Fruit fly (Drosophila melanogaster) whole organism, embryonic: Measurements from ENCODE around the gene CG4537.
A peak's percentile ranks its signal among the peaks of the same experiment; 100 is the strongest.

Experiments used
- BEAF-32 ChIP-seq: fragments of 200-800 bp; sonication (Bioruptor generic); optimal IDR thresholded peaks from 3 replicates; lab custom pipeline; 2017; ENCODE audit warnings: missing biosample characterization, missing genetic modification characterization, mild to moderate bottlenecking, moderate library complexity, missing genetic modification reagents
- CG10267 ChIP-seq: fragments of 200-800 bp; sonication (Bioruptor generic); optimal IDR thresholded peaks from 2 replicates; lab custom pipeline; 2018; ENCODE audit warnings: missing biosample characterization, mild to moderate bottlenecking, missing genetic modification characterization, moderate library complexity
- CG11247 ChIP-seq: fragments of 200-800 bp; sonication (Bioruptor generic); IDR thresholded peaks from 2 replicates; pipeline ENCODE4 v1.3.6; 2022; ENCODE audit warnings: missing biosample characterization, missing genetic modification characterization
- CG11504 ChIP-seq: fragments of 200-800 bp; sonication (Bioruptor generic); optimal IDR thresholded peaks from 3 replicates; lab custom pipeline; 2019; ENCODE audit warnings: missing biosample characterization, mild to moderate bottlenecking, missing genetic modification characterization, moderate library complexity
- CG12155 ChIP-seq: fragments of 200-800 bp; sonication (Bioruptor generic); optimal IDR thresholded peaks from 3 replicates; lab custom pipeline; 2016; ENCODE audit warnings: missing biosample characterization, missing genetic modification characterization
- CG12659 ChIP-seq: fragments of 200-800 bp; sonication (Bioruptor generic); optimal IDR thresholded peaks from 3 replicates; lab custom pipeline; 2017; ENCODE audit warnings: mild to moderate bottlenecking, missing biosample characterization, missing genetic modification reagents, missing genetic modification characterization
- CG15514 ChIP-seq: fragments of 200-800 bp; sonication (Bioruptor generic); optimal IDR thresholded peaks from 3 replicates; lab custom pipeline; 2017; ENCODE audit warnings: missing biosample characterization, missing genetic modification characterization, mild to moderate bottlenecking, moderate library complexity, missing genetic modification reagents
- CG16813 ChIP-seq: fragments of 200-800 bp; sonication (Bioruptor generic); IDR thresholded peaks from 3 replicates; pipeline ENCODE4 v1.3.6; 2022; ENCODE audit warnings: missing biosample characterization, missing genetic modification characterization; ENCODE audit not compliant: partially characterized antibody
- CG17361 ChIP-seq: fragments of 200-800 bp; sonication (Bioruptor generic); IDR thresholded peaks from 3 replicates; pipeline ENCODE4 v1.3.6; 2022; ENCODE audit warnings: missing biosample characterization, missing genetic modification characterization
- CG2116 ChIP-seq: fragments of 200-800 bp; sonication (Bioruptor generic); optimal IDR thresholded peaks from 3 replicates; lab custom pipeline; 2018; ENCODE audit warnings: missing biosample characterization, mild to moderate bottlenecking, missing genetic modification characterization
- CG2120 ChIP-seq: fragments of 200-800 bp; sonication (Bioruptor generic); optimal IDR thresholded peaks from 3 replicates; lab custom pipeline; 2016; ENCODE audit warnings: missing biosample characterization, missing genetic modification characterization
- CG2678 ChIP-seq: fragments of 200-800 bp; sonication (Bioruptor generic); optimal IDR thresholded peaks from 3 replicates; lab custom pipeline; 2019; ENCODE audit warnings: missing biosample characterization, mild to moderate bottlenecking, missing genetic modification characterization, moderate library complexity
- CG2712 ChIP-seq: fragments of 200-800 bp; optimal IDR thresholded peaks from 3 replicates; lab custom pipeline; 2019; ENCODE audit warnings: missing biosample characterization, mild to moderate bottlenecking, missing genetic modification characterization, moderate library complexity
- CG3995 ChIP-seq: fragments of 200-800 bp; sonication (Bioruptor generic); optimal IDR thresholded peaks from 3 replicates; lab custom pipeline; 2016; ENCODE audit warnings: missing biosample characterization, missing genetic modification characterization
- CG4424 ChIP-seq: fragments of 200-800 bp; sonication (Bioruptor generic); optimal IDR thresholded peaks from 3 replicates; lab custom pipeline; 2016; ENCODE audit warnings: missing biosample characterization, missing genetic modification characterization
- D19A ChIP-seq: fragments of 200-800 bp; optimal IDR thresholded peaks from 3 replicates; lab custom pipeline; 2019; ENCODE audit warnings: missing biosample characterization, mild to moderate bottlenecking, missing genetic modification characterization, moderate library complexity
- Dref ChIP-seq: fragments of 200-800 bp; sonication (Bioruptor generic); IDR thresholded peaks from 2 replicates; pipeline ENCODE4 v1.3.6; 2022; ENCODE audit warnings: missing biosample characterization, missing genetic modification characterization
- Ets65A ChIP-seq: fragments of 200-800 bp; sonication (Bioruptor generic); peaks from one replicate; lab custom pipeline; 2016; ENCODE audit warnings: missing biosample characterization, missing genetic modification characterization
- Ets97D ChIP-seq: fragments of 200-800 bp; sonication (Bioruptor generic); optimal IDR thresholded peaks from 3 replicates; lab custom pipeline; 2016; ENCODE audit warnings: missing biosample characterization, missing genetic modification characterization
- Gug ChIP-seq: fragments of 200-800 bp; sonication (Bioruptor generic); IDR thresholded peaks from 4 replicates; pipeline ENCODE4 v1.3.6; 2022; ENCODE audit warnings: missing biosample characterization, missing genetic modification characterization
- Lhr ChIP-seq: fragments of 200-800 bp; sonication (Bioruptor generic); optimal IDR thresholded peaks from 3 replicates; lab custom pipeline; 2017; ENCODE audit warnings: mild to moderate bottlenecking, missing biosample characterization, missing genetic modification reagents, missing genetic modification characterization
- Lim3 ChIP-seq: fragments of 200-800 bp; sonication (Bioruptor generic); IDR thresholded peaks from 2 replicates; pipeline ENCODE4 v1.3.6; 2022; ENCODE audit warnings: missing biosample characterization, missing genetic modification characterization
- MBD-R2 ChIP-seq: fragments of 200-800 bp; sonication (Bioruptor generic); IDR thresholded peaks from 2 replicates; pipeline ENCODE4 v1.3.6; 2022; ENCODE audit warnings: missing biosample characterization, missing genetic modification characterization
- Max ChIP-seq: fragments of 200-800 bp; sonication (Bioruptor generic); optimal IDR thresholded peaks from 2 replicates; lab custom pipeline; 2016; ENCODE audit warnings: missing biosample characterization, mild to moderate bottlenecking, missing genetic modification characterization
- Med ChIP-seq: fragments of 200-800 bp; sonication (Bioruptor generic); peaks from one replicate; lab custom pipeline; 2016; ENCODE audit warnings: missing biosample characterization, missing genetic modification characterization, mild to moderate bottlenecking, inconsistent platforms, moderate library complexity
- Pdp1 ChIP-seq, 2 experiments: fragments of 200-800 bp; sonication (Bioruptor generic); optimal IDR thresholded peaks; 3 replicates each; lab custom pipeline; 2016; ENCODE audit warnings: missing biosample characterization in 2 of 2, missing genetic modification characterization in 2 of 2, mild to moderate bottlenecking in 1 of 2, moderate library complexity in 1 of 2
- Rfx ChIP-seq: fragments of 200-800 bp; sonication (Bioruptor generic); IDR thresholded peaks from 2 replicates; pipeline ENCODE4 v1.3.6; 2022; ENCODE audit warnings: missing biosample characterization, missing genetic modification characterization
- Sin3A ChIP-seq: fragments of >200 bp; optimal IDR thresholded peaks from 2 replicates; lab custom pipeline; 2018
- YL-1 ChIP-seq: fragments of 200-800 bp; sonication (Bioruptor generic); optimal IDR thresholded peaks from 3 replicates; lab custom pipeline; 2017; ENCODE audit warnings: missing biosample characterization, mild to moderate bottlenecking, missing genetic modification characterization
- bbx ChIP-seq: fragments of 200-800 bp; sonication (Bioruptor generic); IDR thresholded peaks from 2 replicates; pipeline ENCODE4 v1.3.6; 2022; ENCODE audit warnings: missing biosample characterization, missing genetic modification characterization; ENCODE audit not compliant: partially characterized antibody
- bigmax ChIP-seq: fragments of 200-800 bp; sonication (Bioruptor generic); optimal IDR thresholded peaks from 2 replicates; lab custom pipeline; 2018; ENCODE audit warnings: missing biosample characterization, mild to moderate bottlenecking, missing genetic modification characterization
- btn ChIP-seq: fragments of 200-800 bp; sonication (Bioruptor generic); optimal IDR thresholded peaks from 2 replicates; lab custom pipeline; 2016; ENCODE audit warnings: missing biosample characterization, missing genetic modification characterization
- cg ChIP-seq: fragments of 200-800 bp; sonication (Bioruptor generic); optimal IDR thresholded peaks from 3 replicates; lab custom pipeline; 2019; ENCODE audit warnings: missing biosample characterization, mild to moderate bottlenecking, missing genetic modification characterization, moderate library complexity
- da ChIP-seq: fragments of 200-800 bp; sonication (Bioruptor generic); optimal IDR thresholded peaks from 2 replicates; lab custom pipeline; 2016; ENCODE audit warnings: missing biosample characterization, missing genetic modification characterization
- exex ChIP-seq: fragments of 200-800 bp; sonication (Bioruptor generic); optimal IDR thresholded peaks from 4 replicates; lab custom pipeline; 2018; ENCODE audit warnings: missing biosample characterization, mild to moderate bottlenecking, missing genetic modification characterization, moderate library complexity
- fru ChIP-seq: fragments of >200 bp; optimal IDR thresholded peaks from 2 replicates; lab custom pipeline; 2017
- gcm ChIP-seq: fragments of 200-800 bp; sonication (Bioruptor generic); optimal IDR thresholded peaks from 2 replicates; lab custom pipeline; 2019; ENCODE audit warnings: missing biosample characterization, mild to moderate bottlenecking, missing genetic modification characterization, moderate library complexity
- gcm2 ChIP-seq: fragments of 200-800 bp; sonication (Bioruptor generic); optimal IDR thresholded peaks from 2 replicates; lab custom pipeline; 2016; ENCODE audit warnings: missing biosample characterization, missing genetic modification characterization
- gfzf ChIP-seq: fragments of 200-800 bp; sonication (Bioruptor generic); optimal IDR thresholded peaks from 2 replicates; lab custom pipeline; 2016; ENCODE audit warnings: missing biosample characterization, mild to moderate bottlenecking, missing genetic modification characterization, moderate library complexity
- phol ChIP-seq: fragments of 200-800 bp; sonication (Bioruptor generic); optimal IDR thresholded peaks from 3 replicates; lab custom pipeline; 2018; ENCODE audit warnings: missing biosample characterization, mild to moderate bottlenecking, missing genetic modification characterization, moderate library complexity
- pnt ChIP-seq: fragments of 200-800 bp; sonication (Bioruptor generic); optimal IDR thresholded peaks from 3 replicates; lab custom pipeline; 2016; ENCODE audit warnings: missing biosample characterization, missing genetic modification characterization
- row ChIP-seq: fragments of 200-800 bp; sonication (Bioruptor generic); IDR thresholded peaks from 3 replicates; pipeline ENCODE4 v1.3.6; 2022; ENCODE audit warnings: missing biosample characterization, missing genetic modification characterization
- sd ChIP-seq: fragments of 200-800 bp; sonication (Bioruptor generic); optimal IDR thresholded peaks from 3 replicates; lab custom pipeline; 2018; ENCODE audit warnings: missing biosample characterization, mild to moderate bottlenecking, missing genetic modification characterization, moderate library complexity
- sens ChIP-seq: fragments of 200-800 bp; sonication (Bioruptor generic); peaks from one replicate; lab custom pipeline; 2016; ENCODE audit warnings: missing biosample characterization, missing genetic modification characterization
- slbo ChIP-seq: fragments of 200-800 bp; sonication (Bioruptor generic); IDR thresholded peaks from 2 replicates; pipeline ENCODE4 v1.3.6; 2022; ENCODE audit warnings: missing biosample characterization, missing genetic modification characterization
- so ChIP-seq: fragments of 200-800 bp; sonication (Bioruptor generic); IDR thresholded peaks from 3 replicates; pipeline ENCODE4 v1.3.6; 2022; ENCODE audit warnings: missing biosample characterization, missing genetic modification characterization
- ssp ChIP-seq: fragments of 200-800 bp; sonication (Bioruptor generic); IDR thresholded peaks from 2 replicates; pipeline ENCODE4 v1.3.6; 2022; ENCODE audit warnings: missing biosample characterization, missing genetic modification characterization
- trem ChIP-seq: fragments of 200-800 bp; optimal IDR thresholded peaks from 3 replicates; lab custom pipeline; 2019; ENCODE audit warnings: missing biosample characterization, mild to moderate bottlenecking, missing genetic modification characterization, moderate library complexity
- tup ChIP-seq: fragments of 200-800 bp; sonication (Bioruptor generic); optimal IDR thresholded peaks from 2 replicates; lab custom pipeline; 2016; ENCODE audit warnings: missing biosample characterization, mild to moderate bottlenecking, missing genetic modification characterization, moderate library complexity
- zfh1 ChIP-seq: fragments of 200-800 bp; sonication (Bioruptor generic); IDR thresholded peaks from 3 replicates; pipeline ENCODE4 v1.3.6; 2022; ENCODE audit warnings: missing biosample characterization, missing genetic modification characterization

The CG4537 gene

dm6 chr2L:9912570-9913260 lies 22.0 kb downstream of the CG4537 start, which contains the start of the genes Etl1 and Srp54:
Etl1 (minus strand) TSS chr2L:9912608.
Srp54 (plus strand) TSS chr2L:9912911.
- TF ChIP-seq Lim3 (GFP tag; lab: Robert Waterston, UW) (no peak), CG3995 (GFP tag; lab: Kevin White, UChicago) (peak; percentile 22), Lhr (peak; percentile 26), CG4424 (GFP tag; lab: Kevin White, UChicago) (peak; percentile 2), CG12659 (GFP tag; lab: Kevin White, UChicago) (peak; percentile 60), CG12155 (GFP tag; lab: Kevin White, UChicago) (no peak), da (no peak), cg (GFP tag; lab: Kevin White, UChicago) (peak; percentile 9), CG2678 (tag; lab: Kevin White, UChicago) (peak; percentile 7), pnt (GFP tag; lab: Kevin White, UChicago) (no peak), Pdp1 (GFP tag; optimal IDR thresholded peaks at IDR 0.05; lab: Kevin White, UChicago) (peak in 1 of 2 experiments; percentile 37), bigmax (GFP tag; lab: Kevin White, UChicago) (peak; percentile 75), slbo (peak; percentile 17; the same call in 1 of the 2 replicates), sd (tag; lab: Kevin White, UChicago) (peak; percentile 20), so (GFP tag; lab: Robert Waterston, UW) (no peak), D19A (tag; lab: Kevin White, UChicago) (no peak), Gug (peak; percentile 39; the same call in 2 of the 4 replicates), YL-1 (GFP tag; lab: Kevin White, UChicago) (peak; percentile 52), BEAF-32 (peak; percentile 63), row (GFP tag; lab: Robert Waterston, UW) (0 out of 3 replicates have a peak, but pooled peaks have one; percentile 21), phol (tag; lab: Kevin White, UChicago) (peak; percentile 42), gfzf (peak; percentile 67), MBD-R2 (GFP tag; lab: Robert Waterston, UW) (peak; percentile 60), bbx (GFP tag; lab: Robert Waterston, UW) (0 out of 2 replicates have a peak, but pooled peaks have one; percentile 28), CG11247 (GFP tag; lab: Robert Waterston, UW) (no peak), gcm2 (no peak), trem (peak; percentile 75), CG17361 (GFP tag; lab: Robert Waterston, UW) (peak; percentile 27; the same call in 1 of the 3 replicates), CG11504 (tag; lab: Kevin White, UChicago) (peak; percentile 11), Ets65A (GFP tag; lab: Kevin White, UChicago) (peak; percentile 33), Ets97D (GFP tag; lab: Kevin White, UChicago) (peak; percentile 9), Med (GFP tag; lab: Kevin White, UChicago) (peak; percentile 66), exex (tag; lab: Kevin White, UChicago) (peak; percentile 1), zfh1 (GFP tag; lab: Robert Waterston, UW) (peak; percentile 22; the same call in 1 of the 3 replicates), CG2712 (tag; lab: Kevin White, UChicago) (peak; percentile 25), tup (GFP tag; lab: Kevin White, UChicago) (no peak), CG16813 (0 out of 3 replicates have a peak, but pooled peaks have one; percentile 1), ssp (no peak), Rfx (GFP tag; lab: Robert Waterston, UW) (0 out of 2 replicates have a peak, but pooled peaks have one; percentile 26), Sin3A (peak; percentile 93), CG15514 (GFP tag; lab: Kevin White, UChicago) (peak; percentile 62), sens (GFP tag; lab: Kevin White, UChicago) (peak; percentile 76), Dref (GFP tag; lab: Robert Waterston, UW) (peak; percentile 56), btn (GFP tag; lab: Kevin White, UChicago) (no peak), CG2116 (GFP tag; lab: Kevin White, UChicago) (peak; percentile 91), CG2120 (GFP tag; lab: Kevin White, UChicago) (peak; percentile 12), fru (lab: Kevin White, UChicago) (no peak), Max (GFP tag; lab: Kevin White, UChicago) (peak; percentile 5), gcm (GFP tag; lab: Kevin White, UChicago) (peak; percentile 13), CG10267 (tag; lab: Kevin White, UChicago) (peak; percentile 63)
